Worm (Caenorhabditis elegans): Measurements from ENCODE around the gene F58E6.8.

- TF ChIP-seq tra-4 (tag; optimal IDR thresholded peaks at IDR 0.05) = no peak
- TF ChIP-seq aly-1 (tag; optimal IDR thresholded peaks at IDR 0.05) = no peak
- no peak for TF ChIP-seq ama-1 (optimal IDR thresholded peaks at IDR 0.05)
- no peak for TF ChIP-seq hmg-4 (GFP tag; optimal IDR thresholded peaks at IDR 0.05)
- TF ChIP-seq tbx-11 (GFP tag; IDR thresholded peaks at IDR 0.05) = no peak
- TF ChIP-seq tbx-37 (GFP tag; conservative IDR thresholded peaks at IDR 0.05) = no peak
- TF ChIP-seq ceh-36 (tag; optimal IDR thresholded peaks at IDR 0.05) = no peak
- no peak for TF ChIP-seq hnd-1 (tag; optimal IDR thresholded peaks at IDR 0.05)
Observed at ce11 chrV:9763759-9764158, 8.1 kb upstream of the F58E6.8 start.

All from whole organism, early embryonic.